Fruit fly (Drosophila melanogaster) whole organism, embryonic: ENCODE data around the gene Root.

Experiments
- Awh ChIP-seq: fragments of 200-800 bp; sonication (Bioruptor generic); IDR thresholded peaks from 2 replicates; pipeline ENCODE4, ENCODE4 v1.3.6; 2022; ENCODE audit warnings: missing biosample characterization, missing genetic modification characterization
- CG10654 ChIP-seq: fragments of 200-800 bp; sonication (Bioruptor generic); optimal IDR thresholded peaks from 2 replicates; lab custom pipeline; 2016; ENCODE audit warnings: missing biosample characterization, missing genetic modification characterization
- CG12299 ChIP-seq: fragments of 200-800 bp; sonication (Bioruptor generic); optimal IDR thresholded peaks from 2 replicates; lab custom pipeline; 2018; ENCODE audit warnings: missing biosample characterization, mild to moderate bottlenecking, missing genetic modification characterization
- CG12391 ChIP-seq: fragments of 200-800 bp; sonication (Bioruptor generic); optimal IDR thresholded peaks from 3 replicates; lab custom pipeline; 2018; ENCODE audit warnings: missing biosample characterization, mild to moderate bottlenecking, missing genetic modification characterization, moderate library complexity
- CG12744 ChIP-seq: fragments of 200-800 bp; sonication (Bioruptor generic); optimal IDR thresholded peaks from 2 replicates; lab custom pipeline; 2016; ENCODE audit warnings: missing biosample characterization, missing genetic modification characterization
- CG13775 ChIP-seq: fragments of 200-800 bp; sonication (Bioruptor generic); optimal IDR thresholded peaks from 3 replicates; lab custom pipeline; 2017; ENCODE audit warnings: missing biosample characterization, mild to moderate bottlenecking, missing genetic modification characterization
- CG14860 ChIP-seq: fragments of 200-800 bp; sonication (Bioruptor generic); IDR thresholded peaks from 3 replicates; pipeline ENCODE4 v1.3.6; 2022; ENCODE audit warnings: missing biosample characterization, missing genetic modification characterization; ENCODE audit not compliant: partially characterized antibody
- CG15479 ChIP-seq: fragments of 200-800 bp; sonication (Bioruptor generic); optimal IDR thresholded peaks from 3 replicates; lab custom pipeline; 2019; ENCODE audit warnings: missing biosample characterization, mild to moderate bottlenecking, missing genetic modification characterization, moderate library complexity
- CG16813 ChIP-seq: fragments of 200-800 bp; sonication (Bioruptor generic); IDR thresholded peaks from 3 replicates; pipeline ENCODE4 v1.3.6; 2022; ENCODE audit warnings: missing biosample characterization, missing genetic modification characterization; ENCODE audit not compliant: partially characterized antibody
- CG2116 ChIP-seq: fragments of 200-800 bp; sonication (Bioruptor generic); optimal IDR thresholded peaks from 3 replicates; lab custom pipeline; 2018; ENCODE audit warnings: missing biosample characterization, mild to moderate bottlenecking, missing genetic modification characterization
- CG2120 ChIP-seq: fragments of 200-800 bp; sonication (Bioruptor generic); optimal IDR thresholded peaks from 3 replicates; lab custom pipeline; 2016; ENCODE audit warnings: missing biosample characterization, missing genetic modification characterization
- CG2678 ChIP-seq: fragments of 200-800 bp; sonication (Bioruptor generic); optimal IDR thresholded peaks from 3 replicates; lab custom pipeline; 2019; ENCODE audit warnings: missing biosample characterization, mild to moderate bottlenecking, missing genetic modification characterization, moderate library complexity
- CG31441 ChIP-seq: fragments of 200-800 bp; sonication (Bioruptor generic); IDR thresholded peaks from 2 replicates; pipeline ENCODE4 v1.3.6; 2022; ENCODE audit warnings: missing biosample characterization, missing genetic modification characterization
- CG6689 ChIP-seq: fragments of 200-800 bp; sonication (Bioruptor generic); IDR thresholded peaks from 2 replicates; pipeline ENCODE4 v1.3.6; 2022; ENCODE audit warnings: missing biosample characterization, missing genetic modification characterization
- CG6765 ChIP-seq: fragments of 200-800 bp; sonication (Bioruptor generic); optimal IDR thresholded peaks from 3 replicates; lab custom pipeline; 2017; ENCODE audit warnings: missing biosample characterization, mild to moderate bottlenecking, missing genetic modification characterization
- CkIIα-i1 ChIP-seq: fragments of 200-800 bp; sonication (Bioruptor generic); IDR thresholded peaks from 2 replicates; pipeline ENCODE4 v1.3.6; 2022; ENCODE audit warnings: missing biosample characterization, missing genetic modification characterization
- Doc2 ChIP-seq: fragments of 200-800 bp; sonication (Bioruptor generic); IDR thresholded peaks from 2 replicates; pipeline ENCODE4 v1.3.6; 2022; ENCODE audit warnings: missing biosample characterization, missing genetic modification characterization
- Gsc ChIP-seq: fragments of 200-800 bp; sonication (Bioruptor generic); IDR thresholded peaks from 2 replicates; pipeline ENCODE4 v1.3.6; 2022; ENCODE audit warnings: missing biosample characterization, missing genetic modification characterization
- HmgZ ChIP-seq: fragments of 200-800 bp; sonication (Bioruptor generic); optimal IDR thresholded peaks from 2 replicates; lab custom pipeline; 2018; ENCODE audit warnings: missing biosample characterization, mild to moderate bottlenecking, missing genetic modification characterization
- Max ChIP-seq: fragments of 200-800 bp; sonication (Bioruptor generic); optimal IDR thresholded peaks from 2 replicates; lab custom pipeline; 2016; ENCODE audit warnings: missing biosample characterization, mild to moderate bottlenecking, missing genetic modification characterization
- Neu2 ChIP-seq: fragments of 200-800 bp; sonication (Bioruptor generic); optimal IDR thresholded peaks from 3 replicates; lab custom pipeline; 2016; ENCODE audit warnings: missing biosample characterization, missing genetic modification characterization, borderline replicate concordance
- Nf-YA ChIP-seq: fragments of 200-800 bp; sonication (Bioruptor generic); IDR thresholded peaks from 2 replicates; pipeline ENCODE4 v1.3.6; 2022; ENCODE audit warnings: missing biosample characterization, missing genetic modification characterization
- Oli ChIP-seq: fragments of 200-800 bp; sonication (Bioruptor generic); optimal IDR thresholded peaks from 2 replicates; lab custom pipeline; 2018; ENCODE audit warnings: missing biosample characterization, mild to moderate bottlenecking, missing genetic modification characterization, moderate library complexity
- Poxn ChIP-seq: fragments of 200-800 bp; sonication (Bioruptor generic); IDR thresholded peaks from 2 replicates; pipeline ENCODE4 v1.3.6; 2022; ENCODE audit warnings: missing biosample characterization, missing genetic modification characterization
- Sin3A ChIP-seq: fragments of >200 bp; optimal IDR thresholded peaks from 2 replicates; lab custom pipeline; 2018
- Spps ChIP-seq: fragments of 200-800 bp; sonication (Bioruptor generic); optimal IDR thresholded peaks from 2 replicates; lab custom pipeline; 2018; ENCODE audit warnings: missing biosample characterization, mild to moderate bottlenecking, missing genetic modification characterization
- Tbp ChIP-seq: fragments of >200 bp; optimal IDR thresholded peaks from 2 replicates; lab custom pipeline; 2018; ENCODE audit warnings: missing biosample characterization, missing genetic modification characterization
- Vsx1 ChIP-seq: fragments of 200-800 bp; sonication (Bioruptor generic); optimal IDR thresholded peaks from 2 replicates; lab custom pipeline; 2017; ENCODE audit warnings: missing biosample characterization, mild to moderate bottlenecking, missing genetic modification characterization, missing genetic modification reagents
- ab ChIP-seq: fragments of 200-800 bp; sonication (Bioruptor generic); optimal IDR thresholded peaks from 2 replicates; lab custom pipeline; 2016; ENCODE audit warnings: missing biosample characterization, missing genetic modification characterization
- aop ChIP-seq: fragments of 200-800 bp; sonication (Bioruptor generic); IDR thresholded peaks from 2 replicates; pipeline ENCODE4 v1.3.6; 2022; ENCODE audit warnings: missing biosample characterization, missing genetic modification characterization
- br ChIP-seq: fragments of >200 bp; optimal IDR thresholded peaks from 2 replicates; lab custom pipeline; 2017
- caup ChIP-seq: fragments of 200-800 bp; sonication (Bioruptor generic); optimal IDR thresholded peaks from 3 replicates; lab custom pipeline; 2017; ENCODE audit warnings: missing biosample characterization, mild to moderate bottlenecking, missing genetic modification characterization, moderate library complexity; ENCODE audit not compliant: severe bottlenecking
- cg ChIP-seq: fragments of 200-800 bp; sonication (Bioruptor generic); optimal IDR thresholded peaks from 3 replicates; lab custom pipeline; 2019; ENCODE audit warnings: missing biosample characterization, mild to moderate bottlenecking, missing genetic modification characterization, moderate library complexity
- chinmo ChIP-seq: fragments of 200-800 bp; sonication (Bioruptor generic); IDR thresholded peaks from 4 replicates; pipeline ENCODE4 v1.3.6; 2022; ENCODE audit warnings: missing biosample characterization, missing genetic modification characterization; ENCODE audit not compliant: partially characterized antibody
- corto ChIP-seq: fragments of 200-800 bp; sonication (Bioruptor generic); optimal IDR thresholded peaks from 2 replicates; lab custom pipeline; 2016; ENCODE audit warnings: missing biosample characterization, mild to moderate bottlenecking, missing genetic modification characterization, moderate library complexity
- crol ChIP-seq: fragments of 200-800 bp; sonication (Bioruptor generic); IDR thresholded peaks from 2 replicates; pipeline ENCODE4 v1.3.6; 2022; ENCODE audit warnings: missing biosample characterization, missing genetic modification characterization
- ewg ChIP-seq: fragments of 200-800 bp; sonication (Bioruptor generic); optimal IDR thresholded peaks from 3 replicates; lab custom pipeline; 2017; ENCODE audit warnings: mild to moderate bottlenecking, missing biosample characterization, missing genetic modification reagents, missing genetic modification characterization
- gcm ChIP-seq: fragments of 200-800 bp; sonication (Bioruptor generic); optimal IDR thresholded peaks from 2 replicates; lab custom pipeline; 2019; ENCODE audit warnings: missing biosample characterization, mild to moderate bottlenecking, missing genetic modification characterization, moderate library complexity
- mam ChIP-seq: fragments of 200-800 bp; sonication (Bioruptor generic); optimal IDR thresholded peaks from 3 replicates; lab custom pipeline; 2016; ENCODE audit warnings: missing biosample characterization, missing genetic modification characterization
- mirr ChIP-seq: fragments of 200-800 bp; sonication (Bioruptor generic); optimal IDR thresholded peaks from 3 replicates; lab custom pipeline; 2018; ENCODE audit warnings: missing biosample characterization, mild to moderate bottlenecking, missing genetic modification characterization
- oc ChIP-seq: fragments of 200-800 bp; sonication (Bioruptor generic); optimal IDR thresholded peaks from 2 replicates; lab custom pipeline; 2018; ENCODE audit warnings: missing biosample characterization, mild to moderate bottlenecking, missing genetic modification characterization, moderate library complexity
- pb ChIP-seq: fragments of 200-800 bp; sonication (Bioruptor generic); optimal IDR thresholded peaks from 3 replicates; lab custom pipeline; 2016; ENCODE audit warnings: missing biosample characterization, missing genetic modification characterization
- peb ChIP-seq: fragments of 200-800 bp; sonication (Bioruptor generic); IDR thresholded peaks from 2 replicates; pipeline ENCODE4 v1.3.6; 2022; ENCODE audit warnings: missing biosample characterization, missing genetic modification characterization
- schlank ChIP-seq: fragments of 200-800 bp; sonication (Bioruptor generic); optimal IDR thresholded peaks from 2 replicates; lab custom pipeline; 2018; ENCODE audit warnings: missing biosample characterization, mild to moderate bottlenecking, missing genetic modification characterization
- sisA ChIP-seq: fragments of 200-800 bp; sonication (Bioruptor generic); IDR thresholded peaks from 2 replicates; pipeline ENCODE4 v1.3.6; 2022; ENCODE audit warnings: missing biosample characterization, missing genetic modification characterization
- sug ChIP-seq: fragments of 200-800 bp; optimal IDR thresholded peaks from 2 replicates; lab custom pipeline; 2019; ENCODE audit warnings: missing biosample characterization, mild to moderate bottlenecking, missing genetic modification characterization, moderate library complexity
- tna ChIP-seq: fragments of 200-800 bp; sonication (Bioruptor generic); IDR thresholded peaks from 2 replicates; pipeline ENCODE4 v1.3.6; 2022; ENCODE audit warnings: missing biosample characterization, missing genetic modification characterization; ENCODE audit not compliant: partially characterized antibody
- unc-4 ChIP-seq: fragments of 200-800 bp; sonication (Bioruptor generic); IDR thresholded peaks from 2 replicates; pipeline ENCODE4 v1.3.6; 2022; ENCODE audit warnings: missing biosample characterization, missing genetic modification characterization; ENCODE audit not compliant: partially characterized antibody
- unpg ChIP-seq: fragments of 200-800 bp; sonication (Bioruptor generic); optimal IDR thresholded peaks from 3 replicates; lab custom pipeline; 2018; ENCODE audit warnings: missing biosample characterization, mild to moderate bottlenecking, missing genetic modification characterization, moderate library complexity

Gene Root

DNA sequence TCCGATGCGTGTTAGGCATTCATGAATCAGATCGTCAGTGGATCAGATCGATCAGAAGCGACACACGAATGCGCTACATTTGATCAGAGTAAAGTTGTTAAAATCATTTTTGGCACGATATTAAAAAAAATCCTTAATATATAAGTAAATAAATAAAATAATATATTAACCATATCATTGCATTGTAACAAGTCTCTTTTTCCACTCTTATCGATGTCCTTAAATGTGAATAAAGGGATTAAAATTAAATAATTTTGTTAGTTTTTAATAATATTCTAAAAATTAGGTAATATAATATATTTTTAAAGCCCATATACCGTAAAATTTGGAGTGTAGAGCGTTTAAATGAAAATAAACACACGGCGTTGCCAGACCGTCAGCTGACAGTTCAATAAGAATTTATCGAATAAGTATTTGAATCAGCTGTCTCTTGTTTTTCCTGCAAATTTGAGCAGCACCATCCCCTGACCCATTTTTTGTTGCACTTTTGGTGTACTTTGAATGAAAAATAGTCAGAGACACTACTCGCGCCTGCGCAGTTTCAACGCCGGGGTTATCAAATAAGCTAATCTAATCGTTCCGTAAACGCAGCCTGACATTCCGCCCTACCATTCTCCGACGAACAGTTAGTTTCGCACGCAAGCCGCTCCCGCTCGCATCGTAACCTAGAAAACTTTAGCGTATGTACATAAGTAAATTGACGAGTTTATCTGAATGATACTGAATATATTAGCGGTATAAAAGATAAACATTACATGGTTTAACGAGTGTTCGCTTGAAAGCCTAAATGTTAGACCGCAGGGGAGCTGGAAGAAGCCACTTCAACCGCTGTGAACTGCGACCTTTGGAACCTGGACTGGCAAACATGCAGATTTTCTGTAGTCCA, 39.1 kb downstream of the Root start, which contains the start of the genes p38a and CG6178 (continued):
- no peak for TF ChIP-seq pb
- no peak for TF ChIP-seq CG16813 (GFP tag; lab: Robert Waterston, UW)
- TF ChIP-seq HmgZ (tag; lab: Kevin White, UChicago) = peak; percentile 91
- TF ChIP-seq CG2116 (GFP tag; lab: Kevin White, UChicago) = peak; percentile 79
- TF ChIP-seq sisA (GFP tag; lab: Robert Waterston, UW) = peak; percentile 97
- TF ChIP-seq Poxn (GFP tag; lab: Robert Waterston, UW) = peak; percentile 88
- peak; percentile 5 for TF ChIP-seq Sin3A (lab: Kevin White, UChicago)
- TF ChIP-seq Vsx1 (GFP tag; lab: Kevin White, UChicago) = peak; percentile 89
- peak; percentile 57 for TF ChIP-seq crol (GFP tag; lab: Robert Waterston, UW)
- peak; percentile 96 for TF ChIP-seq unpg (GFP tag; lab: Kevin White, UChicago)
- peak; percentile 94 for TF ChIP-seq CG12299 (tag; lab: Kevin White, UChicago)
- TF ChIP-seq schlank (tag; lab: Kevin White, UChicago) = peak; percentile 85
- no peak for TF ChIP-seq ab
- TF ChIP-seq Gsc (GFP tag; lab: Robert Waterston, UW) = no peak; the same call in 1 of the 2 replicates
- TF ChIP-seq aop = peak; percentile 63; the same call in 1 of the 2 replicates
- peak; percentile 89; the same call in 3 of the 4 replicates for TF ChIP-seq chinmo (GFP tag; lab: Robert Waterston, UW)
- no peak for TF ChIP-seq CG14860 (GFP tag; lab: Robert Waterston, UW)
- peak; percentile 89 for TF ChIP-seq Doc2 (GFP tag; lab: Robert Waterston, UW)
- TF ChIP-seq caup (GFP tag; lab: Kevin White, UChicago) = peak; percentile 96
- TF ChIP-seq mirr (GFP tag; lab: Kevin White, UChicago) = peak; percentile 84
- TF ChIP-seq CG2120 (GFP tag; lab: Kevin White, UChicago) = peak; percentile 90
- peak; percentile 87; the same call in 1 of the 2 replicates for TF ChIP-seq CkIIα-i1 (GFP tag; lab: Robert Waterston, UW)
- TF ChIP-seq Neu2 = no peak
- TF ChIP-seq CG2678 (tag; lab: Kevin White, UChicago) = peak; percentile 99
- TF ChIP-seq cg = no peak
- peak; percentile 39 for TF ChIP-seq CG15479 (GFP tag; lab: Kevin White, UChicago)
- TF ChIP-seq Oli = peak; percentile 99
- peak; percentile 95 for TF ChIP-seq oc
- peak; percentile 99 for TF ChIP-seq CG31441 (GFP tag; lab: Robert Waterston, UW)
- peak; percentile 98 for TF ChIP-seq CG6689 (GFP tag; lab: Robert Waterston, UW)
- peak; percentile 98 for TF ChIP-seq CG13775 (GFP tag; lab: Kevin White, UChicago)
- TF ChIP-seq Max = peak; percentile 85
- peak; percentile 95 for TF ChIP-seq sug (tag; lab: Kevin White, UChicago)
- peak; percentile 98 for TF ChIP-seq CG12391
- TF ChIP-seq Spps (tag; lab: Kevin White, UChicago) = peak; percentile 92
- TF ChIP-seq CG6765 = peak; percentile 95
- peak; percentile 95 for TF ChIP-seq CG10654
- TF ChIP-seq mam (GFP tag; lab: Kevin White, UChicago) = peak; percentile 72
- TF ChIP-seq corto (GFP tag; lab: Kevin White, UChicago) = peak; percentile 81
- no peak for TF ChIP-seq br (lab: Kevin White, UChicago)
- no peak for TF ChIP-seq tna (GFP tag; lab: Robert Waterston, UW)
- no peak for TF ChIP-seq CG12744
- TF ChIP-seq unc-4 (GFP tag; lab: Robert Waterston, UW) = no peak
- TF ChIP-seq Nf-YA (GFP tag; lab: Robert Waterston, UW) = peak; percentile 94
- peak; percentile 92 for TF ChIP-seq ewg (GFP tag; lab: Kevin White, UChicago)
- TF ChIP-seq Tbp (GFP tag; lab: Kevin White, UChicago) = no peak
- peak; percentile 98 for TF ChIP-seq gcm (GFP tag; lab: Kevin White, UChicago)
- TF ChIP-seq Awh (GFP tag; lab: Robert Waterston, UW) = peak; percentile 96
- peak; percentile 87 for TF ChIP-seq peb (GFP tag; lab: Robert Waterston, UW)
